Worm (Caenorhabditis elegans) whole organism, L4/young adult: ENCODE results near the gene EGAP2.1.

Experiments used
- W03F9.2 ChIP-seq: fragments of 150-350 bp; optimal IDR thresholded peaks from 2 replicates; lab custom pipeline; 2014; ENCODE audit warnings: missing biosample characterization, missing genetic modification characterization
- him-1 ChIP-seq: sonication (generic microtip); optimal IDR thresholded peaks from 2 replicates; lab custom pipeline; 2016; ENCODE audit warnings: missing genotype, missing genetic modification reagents, missing genetic modification characterization, missing compliant biosample characterization

ce11 chrII:5277780-5278179 lies 46.6 kb downstream of the EGAP2.1 start:
- TF ChIP-seq him-1 (tag; lab: Kevin White, UChicago) (no peak), W03F9.2 (tag; lab: Kevin White, UChicago) (no peak)
